Worm (Caenorhabditis elegans): ENCODE data around the gene Y51H4A.1.

- TF ChIP-seq ztf-11 (tag; optimal IDR thresholded peaks at IDR 0.05): no peak
- no peak for TF ChIP-seq nhr-76 (tag; optimal IDR thresholded peaks at IDR 0.05)
- TF ChIP-seq elt-3 (tag; optimal IDR thresholded peaks at IDR 0.05): no peak
- TF ChIP-seq lsy-2 (tag; optimal IDR thresholded peaks at IDR 0.05): no peak
- no peak for TF ChIP-seq lin-13 (tag; optimal IDR thresholded peaks at IDR 0.05)
These were observed 6.4 kb upstream of the Y51H4A.1 start for ce11 chrIV:16483273-16484204.

All from whole organism, mixed stage, embryonic.